Fruit fly (Drosophila melanogaster): ENCODE measurements around the gene Pus1.

Pus1 gene

DNA sequence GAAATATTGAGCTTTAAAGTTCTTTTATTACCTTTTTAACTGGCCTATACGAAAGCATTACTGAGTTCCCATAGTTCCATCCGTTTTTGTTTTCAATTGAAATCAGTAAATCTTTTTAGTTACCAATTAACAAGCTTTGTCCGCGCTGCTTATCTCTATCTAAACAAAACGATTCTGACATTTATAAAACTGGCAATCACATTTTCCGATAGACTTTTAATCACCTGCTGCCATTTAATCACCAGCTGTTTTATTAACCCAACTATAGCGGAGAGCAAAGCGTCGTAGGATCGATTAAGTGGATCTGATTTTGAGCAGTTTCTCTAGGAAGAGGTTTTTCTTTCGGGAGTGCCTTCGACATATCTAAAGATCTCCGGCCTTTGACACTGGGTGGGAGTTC is 10.1 kb upstream of the Pus1 start:
- TF ChIP-seq noc (tag; optimal IDR thresholded peaks at IDR 0.05) = no peak

DNA sequence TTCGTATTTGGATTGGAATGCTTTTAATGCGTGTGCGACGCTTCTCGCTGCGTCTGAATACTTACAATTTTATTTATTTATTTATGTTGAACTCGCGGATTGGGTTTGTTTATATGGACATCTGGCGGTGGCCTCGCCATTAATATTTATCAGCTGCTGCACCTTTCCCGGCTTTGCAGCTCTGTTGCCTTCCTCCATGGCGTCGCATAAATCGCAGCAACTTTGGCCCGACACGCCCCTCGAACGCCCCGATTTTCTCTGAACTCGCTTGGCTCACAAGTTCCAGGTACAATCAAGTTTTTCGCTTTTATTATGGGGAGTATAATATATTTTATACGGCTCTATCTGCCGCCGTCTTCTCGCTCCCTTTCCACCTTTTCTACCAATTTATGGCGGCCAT is 7.6 kb upstream of the Pus1 start:
- no peak for TF ChIP-seq noc (tag; optimal IDR thresholded peaks at IDR 0.05)

DNA sequence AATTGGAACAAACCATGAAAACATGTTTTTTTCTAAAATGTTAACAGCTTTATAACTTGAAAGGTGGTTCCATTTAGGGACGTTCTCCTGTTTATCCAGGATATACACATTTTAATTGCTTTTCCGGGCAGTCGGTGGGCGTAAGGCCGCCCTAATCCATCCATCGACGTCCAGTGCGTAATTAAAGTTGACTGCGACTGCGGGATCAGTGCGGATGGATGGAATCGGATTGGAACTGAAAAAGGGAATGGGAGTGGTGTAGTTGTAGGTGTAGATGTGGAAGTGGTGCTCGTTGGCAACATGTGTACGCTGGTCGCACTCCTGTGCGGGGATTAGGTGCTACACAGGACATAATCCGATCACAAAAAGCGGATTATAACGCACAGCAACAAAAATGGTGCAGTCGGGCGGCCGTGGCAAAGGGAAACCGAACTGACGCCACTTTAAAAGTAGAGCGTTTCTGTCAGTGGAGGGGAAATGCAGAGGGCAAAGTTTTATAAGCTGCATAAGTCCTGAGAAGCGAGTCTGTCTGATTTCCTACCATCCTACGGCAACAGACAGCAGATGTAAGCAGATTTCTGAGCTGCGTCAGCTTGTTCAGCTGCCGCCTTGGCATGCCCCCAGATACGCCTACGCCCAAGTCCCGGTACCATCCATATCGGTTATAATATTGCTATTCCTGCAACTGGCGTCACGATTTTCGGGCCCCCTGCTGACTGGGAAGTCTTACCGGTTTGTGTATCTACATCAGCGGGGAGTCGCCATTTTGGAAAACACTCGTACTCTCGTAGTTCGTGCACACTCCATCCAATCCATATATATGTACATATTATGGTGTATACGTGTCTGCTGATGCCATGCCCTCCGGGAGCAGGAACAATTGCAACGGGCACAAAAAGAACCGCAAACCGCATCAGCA is 5.2 kb upstream of the Pus1 start:
- no peak for TF ChIP-seq noc (tag; optimal IDR thresholded peaks at IDR 0.05)

dm6 chr3R:20596337-20596962 is 4.0 kb upstream of the Pus1 start:
- TF ChIP-seq noc (tag; optimal IDR thresholded peaks at IDR 0.05) = no peak

DNA sequence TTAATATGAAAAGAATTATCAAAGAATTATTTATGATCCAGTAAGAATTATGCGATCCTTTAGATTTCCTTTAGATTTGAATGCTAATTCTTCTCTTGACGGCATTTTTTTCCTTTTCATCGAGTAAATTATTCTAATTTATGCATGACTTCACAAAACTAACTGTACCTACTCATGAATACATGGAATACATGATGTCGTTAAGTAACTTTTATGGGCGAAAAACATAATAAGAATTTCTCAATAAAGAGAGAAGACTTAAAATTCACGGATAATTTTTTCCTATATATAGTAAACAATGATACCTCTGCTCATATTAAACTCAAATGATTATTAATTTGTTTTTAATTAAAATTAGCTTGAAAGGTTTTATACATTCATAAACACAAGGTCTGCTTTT is 3.4 kb upstream of the Pus1 start:
- TF ChIP-seq noc (tag; optimal IDR thresholded peaks at IDR 0.05) = no peak

- no peak for TF ChIP-seq noc (tag; optimal IDR thresholded peaks at IDR 0.05)
These were observed 2.8 kb upstream of the Pus1 start for dm6 chr3R:20595145-20595812.

DNA sequence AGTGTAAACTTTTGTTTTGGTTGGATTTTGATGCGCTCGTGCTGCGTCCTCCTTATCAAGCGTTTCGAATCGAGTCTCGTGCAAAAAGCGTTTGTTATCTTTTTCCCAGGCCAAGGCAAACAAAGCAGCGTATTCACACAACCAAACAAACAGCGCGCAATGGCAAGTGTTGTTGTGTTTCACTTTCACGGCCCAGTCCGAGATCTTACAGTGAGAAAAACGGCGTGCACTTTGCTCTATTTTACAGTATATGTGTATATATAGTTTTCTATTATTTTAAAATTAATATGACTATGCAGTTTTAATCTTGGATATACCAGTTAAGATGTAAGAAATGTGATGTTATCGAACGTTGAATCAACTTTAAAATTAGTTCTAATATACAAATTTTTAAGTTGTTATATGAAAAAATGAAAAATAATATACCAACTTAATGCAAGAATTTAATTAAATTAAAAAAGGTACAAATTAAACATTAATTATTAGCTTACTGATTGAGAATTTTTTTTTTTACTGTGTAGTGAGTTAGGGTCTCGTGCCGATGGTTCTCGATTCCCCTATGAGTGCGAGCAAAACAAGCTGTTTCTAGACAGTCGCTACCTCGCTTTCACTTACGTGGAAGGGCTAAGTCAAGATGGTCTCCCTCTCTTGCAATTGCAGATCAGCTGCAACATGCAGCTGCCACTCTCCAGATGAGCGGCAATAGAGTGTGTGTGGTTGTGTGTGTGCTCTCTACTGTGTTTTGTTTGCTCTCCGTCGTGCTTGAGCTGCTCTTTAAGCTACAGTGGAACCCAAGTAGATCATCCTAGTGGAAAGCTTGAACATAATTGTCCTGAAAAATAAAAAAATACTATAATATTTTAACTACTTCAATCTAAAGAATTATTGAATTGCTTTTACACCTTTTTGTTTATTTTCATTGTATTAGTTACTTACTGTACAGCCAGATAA is 2.0 kb upstream of the Pus1 start:
- TF ChIP-seq noc (tag; optimal IDR thresholded peaks at IDR 0.05) = peak; percentile 91

dm6 chr3R:20593463-20593838 is 980 bp upstream of the Pus1 start:
- TF ChIP-seq noc (tag; optimal IDR thresholded peaks at IDR 0.05) = no peak

DNA sequence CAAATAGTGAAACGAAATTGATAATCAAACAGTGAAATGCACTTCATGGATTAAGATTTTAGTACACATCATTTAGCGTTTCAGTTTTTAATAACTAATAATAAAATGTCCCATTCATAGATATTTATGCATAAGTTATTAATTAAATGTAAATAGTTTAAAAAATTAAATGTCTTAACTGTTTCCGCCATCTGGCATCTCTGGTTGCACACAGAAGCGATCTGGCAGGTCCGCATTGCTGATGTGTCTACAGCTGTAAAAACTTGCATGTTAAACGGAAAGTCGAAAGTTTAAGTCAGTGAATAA is 4.0 kb downstream of the Pus1 start, which contains the start of gene Srp72:
Gene Srp72 (plus strand): TSS at position 232 of the 306 bp plus-strand sequence.
- peak; percentile 36 for TF ChIP-seq noc (tag; optimal IDR thresholded peaks at IDR 0.05)

DNA sequence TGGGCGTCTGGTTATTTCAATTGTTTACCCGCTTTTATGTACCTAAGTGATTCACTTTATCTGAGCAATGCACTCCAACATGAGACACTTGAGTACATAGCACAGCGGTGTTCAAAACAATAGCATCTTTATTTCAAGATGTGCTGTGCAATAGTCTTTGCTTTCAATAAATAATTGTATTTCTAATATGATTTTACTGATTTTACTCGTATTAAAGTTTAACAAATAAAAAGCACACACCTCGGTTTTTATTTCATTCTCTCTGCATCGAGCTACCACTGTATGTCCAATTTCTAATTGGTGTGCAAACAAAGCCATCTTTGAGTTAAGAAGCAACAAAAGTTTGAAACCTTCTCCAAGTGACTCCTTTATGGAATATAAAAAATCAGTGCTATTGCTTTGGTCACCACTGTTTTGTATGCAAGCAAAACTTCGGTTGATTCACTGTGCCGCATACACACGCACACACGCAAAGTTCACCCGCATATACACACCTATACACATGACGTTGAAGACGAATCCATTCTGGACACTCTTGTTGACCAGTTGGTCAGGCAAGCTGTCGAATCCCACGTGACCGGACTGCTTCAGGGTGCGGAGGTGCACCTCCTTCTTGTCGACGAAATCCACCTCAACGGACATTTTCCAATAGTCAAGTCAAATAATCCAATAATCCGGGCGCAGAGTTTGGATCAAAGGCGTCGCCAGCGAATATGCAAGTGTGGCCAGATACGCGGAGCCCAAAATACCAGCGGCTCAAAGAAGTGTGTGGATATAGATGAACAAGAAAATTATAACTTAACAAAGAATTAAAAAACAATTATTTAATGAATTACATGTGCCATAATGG is 4.6 kb downstream of the Pus1 start, which contains the start of gene Septin2:
Gene Septin2 (minus strand): TSS at position 727 of the 850 bp plus-strand sequence.
- peak; percentile 77 for TF ChIP-seq noc (tag; optimal IDR thresholded peaks at IDR 0.05)

dm6 chr3R:20586409-20586808 is 6.1 kb downstream of the Pus1 start:
- no peak for TF ChIP-seq noc (tag; optimal IDR thresholded peaks at IDR 0.05)

DNA sequence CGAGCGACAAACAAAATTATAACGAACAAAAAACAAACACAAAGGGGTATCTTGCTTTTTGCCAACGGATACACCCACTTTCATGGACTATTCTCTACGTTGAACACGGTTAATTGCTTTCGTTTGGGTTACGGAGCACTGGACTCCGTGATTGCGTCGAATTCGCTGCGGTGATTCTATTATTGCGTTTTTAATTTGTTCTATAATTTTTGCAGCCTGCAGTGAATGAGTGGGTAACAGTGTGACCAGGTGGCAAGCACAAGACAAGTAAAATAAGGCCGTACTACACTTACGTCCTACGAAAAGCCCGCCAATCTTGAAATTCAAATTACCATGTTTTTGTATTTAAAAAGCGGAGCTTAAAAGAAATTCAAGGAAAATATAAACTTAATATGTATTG is 6.9 kb downstream of the Pus1 start, which contains the start of gene CG16953:
Gene CG16953 (minus strand): TSS at position 268 of the 400 bp plus-strand sequence.
- TF ChIP-seq noc (tag; optimal IDR thresholded peaks at IDR 0.05) = no peak

dm6 chr3R:20581376-20581775 is 11.1 kb downstream of the Pus1 start, which contains the start of gene CG34008:
Gene CG34008, minus strand, starts transcription at chr3R:20581522.
- no peak for TF ChIP-seq noc (tag; optimal IDR thresholded peaks at IDR 0.05)

DNA sequence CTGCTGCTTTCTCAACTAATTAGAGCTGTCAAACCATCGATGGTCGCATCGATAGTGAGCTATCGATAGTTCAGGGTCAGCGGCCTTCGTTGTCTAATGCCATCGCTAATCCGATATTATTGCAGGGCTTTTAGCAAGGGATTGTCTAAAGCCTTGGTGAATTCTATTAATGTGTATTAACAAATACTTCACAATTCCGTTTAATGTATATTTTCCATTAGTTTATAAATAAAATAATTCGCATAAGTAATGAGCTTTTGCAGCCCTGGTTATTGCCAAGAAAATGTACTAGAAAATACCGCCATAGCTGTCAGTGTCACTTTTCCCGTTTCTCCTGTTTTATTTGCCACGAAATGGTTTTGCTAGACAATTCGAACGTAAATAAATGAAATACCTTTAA is 12.7 kb downstream of the Pus1 start, which contains the start of the genes EloB and Srp14:
Gene EloB (minus strand): TSS at position 35 of the 400 bp plus-strand sequence.
Gene Srp14 (plus strand): TSS at position 300 of the 400 bp plus-strand sequence.
- peak; percentile 80 for TF ChIP-seq noc (tag; optimal IDR thresholded peaks at IDR 0.05)

Measured in whole organism, larva.